Fruit fly (Drosophila melanogaster) whole organism, prepupa: ENCODE data around the gene CG2767.

Experiments
- Blimp-1 ChIP-seq: fragments of 200-800 bp; sonication (Bioruptor generic); optimal IDR thresholded peaks from 3 replicates; lab custom pipeline; 2017; ENCODE audit warnings: missing biosample characterization, missing genetic modification characterization, mild to moderate bottlenecking, moderate library complexity, missing genetic modification reagents
- CG10631 ChIP-seq: fragments of 200-800 bp; sonication (Bioruptor generic); optimal IDR thresholded peaks from 2 replicates; lab custom pipeline; 2016; ENCODE audit warnings: missing biosample characterization, missing genetic modification characterization
- CG11294 ChIP-seq: fragments of 200-800 bp; sonication (Bioruptor generic); IDR thresholded peaks from 2 replicates; pipeline ENCODE4 v1.3.6; 2022; ENCODE audit warnings: missing biosample characterization, missing genetic modification characterization
- CG11902 ChIP-seq: fragments of 200-800 bp; sonication (Bioruptor generic); optimal IDR thresholded peaks from 3 replicates; lab custom pipeline; 2016; ENCODE audit warnings: missing biosample characterization, missing genetic modification characterization
- CG15336 ChIP-seq: fragments of 200-800 bp; sonication (Bioruptor generic); IDR thresholded peaks from 2 replicates; pipeline ENCODE4 v1.3.6; 2022; ENCODE audit warnings: missing biosample characterization, missing genetic modification characterization
- CG16779 ChIP-seq: fragments of 200-800 bp; sonication (Bioruptor generic); optimal IDR thresholded peaks from 3 replicates; lab custom pipeline; 2017; ENCODE audit warnings: missing biosample characterization, mild to moderate bottlenecking, missing genetic modification characterization
- CG32006 ChIP-seq: fragments of 200-800 bp; sonication (Bioruptor generic); optimal IDR thresholded peaks from 3 replicates; lab custom pipeline; 2017; ENCODE audit warnings: missing biosample characterization, mild to moderate bottlenecking, missing genetic modification characterization
- CG34406 ChIP-seq: fragments of 200-800 bp; sonication (Bioruptor generic); optimal IDR thresholded peaks from 3 replicates; lab custom pipeline; 2016; ENCODE audit warnings: missing biosample characterization, missing genetic modification characterization
- CG4318 ChIP-seq: fragments of 200-800 bp; sonication (Bioruptor generic); optimal IDR thresholded peaks from 3 replicates; lab custom pipeline; 2017; ENCODE audit warnings: missing biosample characterization, mild to moderate bottlenecking, missing genetic modification characterization
- CG6163 ChIP-seq: fragments of 200-800 bp; sonication (Bioruptor generic); IDR thresholded peaks from 3 replicates; pipeline ENCODE4 v1.3.6; 2022; ENCODE audit warnings: missing biosample characterization, missing genetic modification characterization
- CG6276 ChIP-seq: fragments of 200-800 bp; sonication (Bioruptor generic); optimal IDR thresholded peaks from 2 replicates; lab custom pipeline; 2017; ENCODE audit warnings: missing biosample characterization, mild to moderate bottlenecking, missing genetic modification characterization
- CG6808 ChIP-seq: fragments of 200-800 bp; sonication (Bioruptor generic); optimal IDR thresholded peaks from 3 replicates; lab custom pipeline; 2017; ENCODE audit warnings: missing biosample characterization, missing genetic modification characterization, mild to moderate bottlenecking, moderate library complexity, missing genetic modification reagents
- CG6854 ChIP-seq: fragments of 200-800 bp; sonication (Bioruptor generic); optimal IDR thresholded peaks from 2 replicates; lab custom pipeline; 2017; ENCODE audit warnings: missing biosample characterization, mild to moderate bottlenecking, missing genetic modification characterization
- CG7368 ChIP-seq: fragments of 200-800 bp; sonication (Bioruptor generic); optimal IDR thresholded peaks from 3 replicates; lab custom pipeline; 2016; ENCODE audit warnings: missing biosample characterization, missing genetic modification characterization
- CG8119 ChIP-seq: fragments of 200-800 bp; sonication (Bioruptor generic); IDR thresholded peaks from 3 replicates; pipeline ENCODE4 v1.3.6; 2022; ENCODE audit warnings: missing biosample characterization, missing genetic modification characterization
- CG8319 ChIP-seq: fragments of 200-800 bp; sonication (Bioruptor generic); optimal IDR thresholded peaks from 3 replicates; lab custom pipeline; 2016; ENCODE audit warnings: missing biosample characterization, missing genetic modification characterization
- Eip75B ChIP-seq: fragments of 200-800 bp; sonication (Bioruptor generic); optimal IDR thresholded peaks from 3 replicates; lab custom pipeline; 2016; ENCODE audit warnings: missing biosample characterization, missing genetic modification characterization
- Eip93F ChIP-seq: fragments of 200-800 bp; sonication (Bioruptor generic); optimal IDR thresholded peaks from 2 replicates; lab custom pipeline; 2016; ENCODE audit warnings: missing biosample characterization, mild to moderate bottlenecking, missing genetic modification characterization
- Ets21C ChIP-seq: fragments of 200-800 bp; sonication (Bioruptor generic); optimal IDR thresholded peaks from 3 replicates; lab custom pipeline; 2016; ENCODE audit warnings: missing biosample characterization, missing genetic modification characterization
- Ets96B ChIP-seq: fragments of 200-800 bp; optimal IDR thresholded peaks from 2 replicates; lab custom pipeline; 2019; ENCODE audit warnings: missing biosample characterization, mild to moderate bottlenecking, missing genetic modification characterization, moderate library complexity
- Gug ChIP-seq: fragments of 200-800 bp; sonication (Bioruptor generic); IDR thresholded peaks from 2 replicates; pipeline ENCODE4 v1.3.6; 2022; ENCODE audit warnings: missing biosample characterization, missing genetic modification characterization
- Hr38 ChIP-seq: sonication (Bioruptor generic); optimal IDR thresholded peaks from 2 replicates; lab custom pipeline; 2016; ENCODE audit warnings: missing biosample characterization, missing genetic modification characterization
- Hr4 ChIP-seq: fragments of 200-800 bp; sonication (Bioruptor generic); optimal IDR thresholded peaks from 3 replicates; lab custom pipeline; 2016; ENCODE audit warnings: missing biosample characterization, missing genetic modification characterization
- OdsH ChIP-seq: fragments of 200-800 bp; sonication (Bioruptor generic); optimal IDR thresholded peaks from 3 replicates; lab custom pipeline; 2016; ENCODE audit warnings: missing biosample characterization, missing genetic modification characterization
- Smox ChIP-seq: fragments of 200-800 bp; sonication (Bioruptor generic); optimal IDR thresholded peaks from 3 replicates; lab custom pipeline; 2016; ENCODE audit warnings: missing biosample characterization, missing genetic modification characterization
- Sox102F ChIP-seq: fragments of 200-800 bp; sonication (Bioruptor generic); optimal IDR thresholded peaks from 2 replicates; lab custom pipeline; 2016; ENCODE audit warnings: missing biosample characterization, mild to moderate bottlenecking, missing genetic modification characterization
- Sox15 ChIP-seq: fragments of 200-800 bp; sonication (Bioruptor generic); optimal IDR thresholded peaks from 3 replicates; lab custom pipeline; 2016; ENCODE audit warnings: missing biosample characterization, missing genetic modification characterization
- achi ChIP-seq: fragments of 200-800 bp; sonication (Bioruptor generic); optimal IDR thresholded peaks from 3 replicates; lab custom pipeline; 2016; ENCODE audit warnings: missing biosample characterization, missing genetic modification characterization
- cyc ChIP-seq: fragments of 200-800 bp; sonication (Bioruptor generic); optimal IDR thresholded peaks from 3 replicates; lab custom pipeline; 2016; ENCODE audit warnings: missing biosample characterization, missing genetic modification characterization
- dac ChIP-seq: fragments of 200-800 bp; sonication (Bioruptor generic); optimal IDR thresholded peaks from 2 replicates; lab custom pipeline; 2017; ENCODE audit warnings: missing biosample characterization, mild to moderate bottlenecking, missing genetic modification characterization
- dsx ChIP-seq: fragments of 200-800 bp; optimal IDR thresholded peaks from 3 replicates; lab custom pipeline; 2019; ENCODE audit warnings: missing biosample characterization, mild to moderate bottlenecking, missing genetic modification characterization, moderate library complexity; ENCODE audit not compliant: poor library complexity, severe bottlenecking
- eg ChIP-seq: fragments of 200-800 bp; sonication (Bioruptor generic); IDR thresholded peaks from 3 replicates; pipeline ENCODE4 v1.3.6; 2022; ENCODE audit warnings: missing biosample characterization, missing genetic modification characterization
- esn ChIP-seq: fragments of 200-800 bp; sonication (Bioruptor generic); optimal IDR thresholded peaks from 2 replicates; lab custom pipeline; 2016; ENCODE audit warnings: missing biosample characterization, mild to moderate bottlenecking, missing genetic modification characterization, moderate library complexity
- fd59A ChIP-seq: fragments of 200-800 bp; sonication (Bioruptor generic); optimal IDR thresholded peaks from 2 replicates; lab custom pipeline; 2017; ENCODE audit warnings: missing biosample characterization, mild to moderate bottlenecking, missing genetic modification characterization, missing genetic modification reagents
- fd85E ChIP-seq: fragments of 200-800 bp; sonication (Bioruptor generic); optimal IDR thresholded peaks from 3 replicates; lab custom pipeline; 2016; ENCODE audit warnings: missing biosample characterization, missing genetic modification characterization
- fkh ChIP-seq: fragments of 200-800 bp; sonication (Bioruptor generic); optimal IDR thresholded peaks from 3 replicates; lab custom pipeline; 2017; ENCODE audit warnings: missing biosample characterization, mild to moderate bottlenecking, missing genetic modification characterization, moderate library complexity
- net ChIP-seq: fragments of 200-800 bp; sonication (Bioruptor generic); optimal IDR thresholded peaks from 3 replicates; lab custom pipeline; 2016; ENCODE audit warnings: missing biosample characterization, missing genetic modification characterization
- pdm3 ChIP-seq: fragments of 200-800 bp; sonication (Bioruptor generic); optimal IDR thresholded peaks from 3 replicates; lab custom pipeline; 2016; ENCODE audit warnings: missing biosample characterization, missing genetic modification characterization
- salr ChIP-seq, 2 experiments: fragments of 200-800 bp; sonication (Bioruptor generic); optimal IDR thresholded peaks; 3 replicates each; lab custom pipeline; 2016 to 2018; ENCODE audit warnings: missing biosample characterization in 2 of 2, missing genetic modification characterization in 2 of 2, mild to moderate bottlenecking in 1 of 2
- spab ChIP-seq: fragments of 200-800 bp; sonication (Bioruptor generic); optimal IDR thresholded peaks from 2 replicates; lab custom pipeline; 2017; ENCODE audit warnings: missing biosample characterization, mild to moderate bottlenecking, missing genetic modification characterization, missing genetic modification reagents
- topi ChIP-seq: fragments of 200-800 bp; sonication (Bioruptor generic); optimal IDR thresholded peaks from 3 replicates; lab custom pipeline; 2016; ENCODE audit warnings: missing biosample characterization, missing genetic modification characterization

Gene CG2767

dm6 chr3R:7977011-7977925, 30.6 kb downstream of the CG2767 start (continued):
- TF ChIP-seq Hr38 (GFP tag; lab: Kevin White, UChicago) (no peak), CG8119 (no peak), fd59A (GFP tag; lab: Kevin White, UChicago) (no peak), Eip93F (GFP tag; lab: Kevin White, UChicago) (no peak), dac (GFP tag; lab: Kevin White, UChicago) (no peak), OdsH (GFP tag; lab: Kevin White, UChicago) (no peak), Gug (no peak), eg (no peak), dsx (peak; percentile 71), CG11902 (GFP tag; lab: Kevin White, UChicago) (no peak), salr (GFP tag; optimal IDR thresholded peaks at IDR 0.05; lab: Kevin White, UChicago) (no peak), CG4318 (GFP tag; lab: Kevin White, UChicago) (no peak), CG7368 (GFP tag; lab: Kevin White, UChicago) (no peak), pdm3 (GFP tag; lab: Kevin White, UChicago) (no peak), spab (no peak), Hr4 (GFP tag; lab: Kevin White, UChicago) (no peak), Sox102F (peak; percentile 4), CG6163 (GFP tag; lab: Robert Waterston, UW) (no peak), CG34406 (GFP tag; lab: Kevin White, UChicago) (no peak), CG6854 (no peak), CG32006 (GFP tag; lab: Kevin White, UChicago) (no peak), esn (peak; percentile 24), Eip75B (GFP tag; lab: Kevin White, UChicago) (no peak), achi (no peak), CG6276 (GFP tag; lab: Kevin White, UChicago) (peak; percentile 0), CG8319 (GFP tag; lab: Kevin White, UChicago) (no peak), fkh (GFP tag; lab: Kevin White, UChicago) (no peak), Blimp-1 (GFP tag; lab: Kevin White, UChicago) (no peak), Sox15 (no peak), fd85E (GFP tag; lab: Kevin White, UChicago) (no peak), cyc (GFP tag; lab: Kevin White, UChicago) (no peak), CG11294 (no peak), Ets96B (tag; lab: Kevin White, UChicago) (no peak), CG15336 (GFP tag; lab: Robert Waterston, UW) (no peak), CG10631 (GFP tag; lab: Kevin White, UChicago) (no peak), Smox (GFP tag; lab: Kevin White, UChicago) (peak; percentile 12), Ets21C (GFP tag; lab: Kevin White, UChicago) (no peak), net (GFP tag; lab: Kevin White, UChicago) (no peak), CG16779 (no peak), topi (GFP tag; lab: Kevin White, UChicago) (no peak), CG6808 (GFP tag; lab: Kevin White, UChicago) (no peak)
- TF ChIP-seq, all 60 proteins: peak for 11

dm6 chr3R:7973906-7974305, 34.0 kb downstream of the CG2767 start:
- TF ChIP-seq Gug: peak; percentile 54
- TF ChIP-seq CG6163 (GFP tag; lab: Robert Waterston, UW): 0 out of 3 replicates have a peak, but pooled peaks have one; percentile 34
- peak; percentile 54; the same call in 1 of the 2 replicates for TF ChIP-seq CG11294
- TF ChIP-seq eg: peak; percentile 86; the same call in 2 of the 3 replicates
- TF ChIP-seq, all 60 proteins: peak for 4; not testable (repeated sequence) for 56
